Worm (Caenorhabditis elegans): ENCODE results near the gene fkb-4.

ce11 chrV:12816672-12817071 is 29.7 kb upstream of the fkb-4 start:
- TF ChIP-seq W03F9.2 (tag; optimal IDR thresholded peaks at IDR 0.05), result no peak
- no peak for TF ChIP-seq him-1 (tag; optimal IDR thresholded peaks at IDR 0.05)

Data from whole organism, L4/young adult.